Fruit fly (Drosophila melanogaster) whole organism: Measurements from ENCODE around the gene CG7320.

ENCODE experiments used
- EcR ChIP-seq, 2 experiments: fragments of >200 bp; optimal IDR thresholded peaks; 2 replicates each; lab custom pipeline; 2017; ENCODE audit warnings: missing biosample characterization in 2 of 2, missing genetic modification characterization in 2 of 2, missing genetic modification reagents in 2 of 2
- pan ChIP-seq: fragments of >200 bp; optimal IDR thresholded peaks from 2 replicates; lab custom pipeline; 2017
- psq ChIP-seq: fragments of >200 bp; optimal IDR thresholded peaks from 2 replicates; lab custom pipeline; 2017

DNA sequence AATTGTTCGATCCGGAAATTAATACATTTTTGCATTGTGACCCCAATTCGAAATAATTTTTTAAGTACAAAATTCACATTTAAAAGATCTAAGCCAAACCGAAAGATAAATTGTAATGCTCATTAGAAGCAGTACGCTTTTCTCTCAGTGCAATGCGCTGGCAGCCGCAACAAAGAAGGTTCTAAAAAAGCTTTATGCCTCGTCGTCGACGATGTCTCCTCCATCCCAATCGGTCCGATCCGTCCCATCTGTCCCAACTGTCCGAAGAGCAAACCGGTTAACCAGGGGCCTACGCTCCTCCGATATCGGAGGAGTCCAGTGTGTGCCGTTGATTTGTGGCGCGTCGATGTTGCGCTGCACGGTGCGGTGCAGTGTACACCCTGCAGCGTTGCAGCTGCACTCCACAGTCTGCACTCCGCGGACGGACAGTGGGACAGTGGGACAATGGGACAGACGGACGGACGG lies 39.1 kb downstream of the CG7320 start:
- no peak for TF ChIP-seq pan
- no peak for TF ChIP-seq psq
- no peak for TF ChIP-seq EcR (GFP tag; optimal IDR thresholded peaks at IDR 0.05; lab: Kevin White, UChicago)
